Fruit fly (Drosophila melanogaster): ENCODE data around the gene aust.

aust gene

DNA sequence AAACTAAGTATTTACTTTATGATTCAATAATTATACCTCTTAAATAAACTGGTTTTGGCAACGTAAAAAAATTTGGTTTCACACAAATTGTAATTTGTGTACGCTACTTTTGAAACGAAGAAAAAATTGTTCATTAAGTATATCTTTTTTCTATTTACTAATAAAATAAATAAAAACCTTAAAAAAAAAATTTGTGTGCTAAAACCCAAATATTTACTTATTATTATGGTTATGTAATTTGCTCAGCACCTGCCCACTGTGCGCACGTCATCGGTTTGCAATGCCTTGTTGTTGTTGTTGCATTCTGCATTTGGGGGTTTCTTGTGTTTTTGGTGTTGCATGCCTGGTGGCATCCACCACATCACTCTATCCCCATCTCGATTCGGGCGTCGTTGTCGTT, 43.7 kb downstream of the aust start (continued):
- TF ChIP-seq sr (GFP tag; IDR thresholded peaks at IDR 0.05) = no peak; the same call in 2 of the 3 replicates
- peak; percentile 30; the same call in 2 of the 3 replicates for TF ChIP-seq row (GFP tag; IDR thresholded peaks at IDR 0.05)
- TF ChIP-seq CG17802 (tag; optimal IDR thresholded peaks at IDR 0.05) = peak; percentile 8
- peak; percentile 38; the same call in 1 of the 3 replicates for TF ChIP-seq dysf (GFP tag; IDR thresholded peaks at IDR 0.05)
- TF ChIP-seq H2.0 (GFP tag; IDR thresholded peaks at IDR 0.05) = no peak
- peak; percentile 6 for TF ChIP-seq dmrt11E (tag; optimal IDR thresholded peaks at IDR 0.05)
- TF ChIP-seq ken (GFP tag; IDR thresholded peaks at IDR 0.05) = peak; percentile 20; the same call in 1 of the 3 replicates
- TF ChIP-seq CG17829 (tag; optimal IDR thresholded peaks at IDR 0.05) = peak; percentile 29
- peak; percentile 2 for TF ChIP-seq Chrac-16 (GFP tag; optimal IDR thresholded peaks at IDR 0.05)
- TF ChIP-seq so (GFP tag; IDR thresholded peaks at IDR 0.05) = no peak; the same call in 2 of the 3 replicates
- TF ChIP-seq Pdp1 (GFP tag; optimal IDR thresholded peaks at IDR 0.05) = peak in 1 of 2 experiments; percentile 65
- peak; percentile 25; the same call in 1 of the 2 replicates for TF ChIP-seq ssp (GFP tag; IDR thresholded peaks at IDR 0.05)
- no peak for TF ChIP-seq Doc3 (GFP tag; IDR thresholded peaks at IDR 0.05; ENCODE audit: partially characterized antibody)
- no peak for TF ChIP-seq Dll (GFP tag; IDR thresholded peaks at IDR 0.05; ENCODE audit: partially characterized antibody)
- TF ChIP-seq CG30403 (GFP tag; optimal IDR thresholded peaks at IDR 0.05) = peak; percentile 40
- peak; percentile 17; the same call in 1 of the 4 replicates for TF ChIP-seq Gug (GFP tag; IDR thresholded peaks at IDR 0.05)
- no peak for TF ChIP-seq NC2β (GFP tag; optimal IDR thresholded peaks at IDR 0.05)
- peak; percentile 34; the same call in 1 of the 2 replicates for TF ChIP-seq ttk (GFP tag; IDR thresholded peaks at IDR 0.05)
- no peak for TF ChIP-seq hkb (optimal IDR thresholded peaks at IDR 0.05)
- TF ChIP-seq hkb (GFP tag; IDR thresholded peaks at IDR 0.05) = peak; percentile 61
- peak; percentile 81 for TF ChIP-seq Sox102F (GFP tag; optimal IDR thresholded peaks at IDR 0.05)
- no peak for TF ChIP-seq bigmax (GFP tag; optimal IDR thresholded peaks at IDR 0.05)
- TF ChIP-seq cas (GFP tag; IDR thresholded peaks at IDR 0.05) = no peak
- TF ChIP-seq tgo (GFP tag; IDR thresholded peaks at IDR 0.05) = peak; percentile 25; the same call in 1 of the 3 replicates
- TF ChIP-seq dpn (GFP tag; optimal IDR thresholded peaks at IDR 0.05) = peak in 1 of 2 experiments; percentile 34
- peak; percentile 46 for TF ChIP-seq CG6254 (GFP tag; optimal IDR thresholded peaks at IDR 0.05)
- 0 out of 2 replicates have a peak, but pooled peaks have one; percentile 6 for TF ChIP-seq CG6689 (GFP tag; IDR thresholded peaks at IDR 0.05)
- TF ChIP-seq btn (GFP tag; optimal IDR thresholded peaks at IDR 0.05) = no peak
- TF ChIP-seq Nf-YB (GFP tag; optimal IDR thresholded peaks at IDR 0.05) = no peak
- TF ChIP-seq p53 (GFP tag; optimal IDR thresholded peaks at IDR 0.05) = no peak
- TF ChIP-seq cato (GFP tag; optimal IDR thresholded peaks at IDR 0.05; ENCODE audit: borderline replicate concordance) = no peak
- peak; percentile 60 for TF ChIP-seq Oli (tag; optimal IDR thresholded peaks at IDR 0.05)
- TF ChIP-seq CG12769 (tag; optimal IDR thresholded peaks at IDR 0.05) = no peak
- TF ChIP-seq Sry-β (GFP tag; optimal IDR thresholded peaks at IDR 0.05) = no peak
- no peak for TF ChIP-seq Side (GFP tag; optimal IDR thresholded peaks at IDR 0.05)
- no peak for TF ChIP-seq trh (GFP tag; optimal IDR thresholded peaks at IDR 0.05)
- peak; percentile 8 for TF ChIP-seq CG18764 (GFP tag; optimal IDR thresholded peaks at IDR 0.05)
- TF ChIP-seq HHEX (GFP tag; optimal IDR thresholded peaks at IDR 0.05) = peak; percentile 25
- TF ChIP-seq slbo (GFP tag; IDR thresholded peaks at IDR 0.05) = peak; percentile 9; the same call in 1 of the 2 replicates
- TF ChIP-seq CG4820 (GFP tag; optimal IDR thresholded peaks at IDR 0.05) = no peak
- TF ChIP-seq vvl (GFP tag; IDR thresholded peaks at IDR 0.05) = 0 out of 2 replicates have a peak, but pooled peaks have one; percentile 18
- peak; percentile 63 for TF ChIP-seq CG17359 (tag; optimal IDR thresholded peaks at IDR 0.05)
- peak; percentile 45 for TF ChIP-seq Ptx1 (GFP tag; IDR thresholded peaks at IDR 0.05)
- TF ChIP-seq tin (GFP tag; optimal IDR thresholded peaks at IDR 0.05) = no peak
- no peak for TF ChIP-seq CG4854 (GFP tag; optimal IDR thresholded peaks at IDR 0.05)
- peak; percentile 70 for TF ChIP-seq CG2678 (tag; optimal IDR thresholded peaks at IDR 0.05)
- peak; percentile 2 for TF ChIP-seq CG5245 (GFP tag; optimal IDR thresholded peaks at IDR 0.05)
- no peak for TF ChIP-seq ash1 (GFP tag; optimal IDR thresholded peaks at IDR 0.05)
- TF ChIP-seq nau (GFP tag; optimal IDR thresholded peaks at IDR 0.05) = peak; percentile 27
- TF ChIP-seq Abd-B (GFP tag; optimal IDR thresholded peaks at IDR 0.05) = peak; percentile 35
- TF ChIP-seq sim (GFP tag; IDR thresholded peaks at IDR 0.05) = no peak

Data from whole organism, embryonic.